Fruit fly (Drosophila melanogaster) ovary, adult (tissue): ENCODE results near the gene TfIIEbeta.

ENCODE experiments used
- CG17801 ChIP-seq: fragments of 200-800 bp; optimal IDR thresholded peaks from 2 replicates; lab custom pipeline; 2019; ENCODE audit warnings: missing biosample characterization, mild to moderate bottlenecking, missing genetic modification characterization, moderate library complexity; ENCODE audit not compliant: partially characterized antibody

Gene TfIIEbeta

DNA sequence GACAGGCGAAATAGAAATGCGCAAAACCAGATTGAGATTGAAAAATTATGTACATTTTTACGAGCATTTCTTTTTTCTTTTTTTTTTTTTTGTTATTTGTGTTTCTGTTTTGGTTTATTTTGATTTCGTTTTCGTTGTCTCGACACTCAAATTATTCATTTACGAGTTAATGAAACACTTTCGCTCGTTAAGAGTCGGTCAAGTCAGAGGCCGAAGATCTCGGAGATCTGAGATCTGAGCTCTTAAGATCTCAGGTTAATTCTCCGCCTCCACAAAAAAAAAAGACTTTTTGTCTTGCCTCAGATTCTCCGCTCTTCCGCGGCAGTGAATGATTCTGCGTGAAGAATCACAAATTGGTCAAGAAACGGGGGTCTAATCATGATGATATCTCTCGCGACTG lies 21.0 kb upstream of the TfIIEbeta start:
- no peak for TF ChIP-seq CG17801 (GFP tag; lab: Kevin White, UChicago)

DNA sequence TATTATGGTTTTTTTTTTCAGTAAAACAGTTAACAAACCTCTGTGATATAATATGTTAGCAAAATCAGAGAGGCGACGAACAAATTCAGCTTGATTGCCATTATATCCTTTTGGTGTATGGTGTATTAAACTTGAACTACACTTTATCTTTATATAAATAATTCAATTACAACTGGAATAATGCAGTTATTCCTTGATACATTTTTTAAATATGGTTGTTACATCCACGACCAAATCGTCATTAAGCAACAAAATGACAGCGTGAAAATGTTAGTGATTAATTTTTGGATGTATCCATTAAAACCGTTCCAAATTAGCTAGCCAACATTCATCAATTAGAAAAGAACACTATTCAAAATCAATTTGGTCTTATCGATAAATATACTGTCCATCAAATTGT lies 19.4 kb upstream of the TfIIEbeta start, which contains the start of gene CG33764:
Gene CG33764 (minus strand): TSS at position 101 of the 400 bp plus-strand sequence.
- no peak for TF ChIP-seq CG17801 (GFP tag; lab: Kevin White, UChicago)

DNA sequence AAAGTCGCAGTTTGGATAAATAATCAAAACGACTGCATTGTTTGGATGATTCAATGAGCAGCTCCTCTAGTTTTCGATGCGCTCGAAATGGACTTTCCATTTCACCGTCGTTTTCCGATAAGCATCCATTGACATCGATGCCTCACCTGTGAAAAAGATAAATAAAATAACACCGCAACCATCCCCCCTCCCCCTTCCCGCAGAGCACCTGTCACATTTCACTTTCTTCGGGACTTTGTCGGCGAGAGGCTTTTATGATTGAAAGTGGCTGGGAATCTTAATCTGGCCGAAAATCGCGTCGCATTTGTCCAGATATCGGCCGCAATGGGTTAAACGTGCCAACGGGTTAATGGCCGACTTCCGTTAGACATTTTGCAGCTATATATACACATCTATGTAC lies 17.6 kb upstream of the TfIIEbeta start:
- no peak for TF ChIP-seq CG17801 (GFP tag; lab: Kevin White, UChicago)

DNA sequence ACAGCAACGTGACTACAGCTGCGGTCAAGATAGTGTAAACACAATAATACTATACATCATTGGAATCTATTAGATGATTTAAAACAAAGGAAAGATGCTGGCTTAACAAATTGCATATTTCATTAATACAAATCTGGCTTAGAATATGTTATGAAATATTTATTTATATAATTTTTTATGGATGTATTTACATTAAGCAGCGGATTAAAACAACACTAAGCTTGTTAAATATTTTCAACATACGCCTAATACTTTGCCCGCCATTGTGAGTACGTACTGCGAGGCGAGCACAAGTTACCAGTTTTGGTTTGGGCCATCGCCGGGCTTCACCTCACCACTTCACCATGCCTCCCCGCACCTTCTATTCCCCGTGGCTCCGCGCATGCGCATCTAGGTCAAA lies 16.9 kb upstream of the TfIIEbeta start:
- TF ChIP-seq CG17801 (GFP tag; lab: Kevin White, UChicago): no peak

DNA sequence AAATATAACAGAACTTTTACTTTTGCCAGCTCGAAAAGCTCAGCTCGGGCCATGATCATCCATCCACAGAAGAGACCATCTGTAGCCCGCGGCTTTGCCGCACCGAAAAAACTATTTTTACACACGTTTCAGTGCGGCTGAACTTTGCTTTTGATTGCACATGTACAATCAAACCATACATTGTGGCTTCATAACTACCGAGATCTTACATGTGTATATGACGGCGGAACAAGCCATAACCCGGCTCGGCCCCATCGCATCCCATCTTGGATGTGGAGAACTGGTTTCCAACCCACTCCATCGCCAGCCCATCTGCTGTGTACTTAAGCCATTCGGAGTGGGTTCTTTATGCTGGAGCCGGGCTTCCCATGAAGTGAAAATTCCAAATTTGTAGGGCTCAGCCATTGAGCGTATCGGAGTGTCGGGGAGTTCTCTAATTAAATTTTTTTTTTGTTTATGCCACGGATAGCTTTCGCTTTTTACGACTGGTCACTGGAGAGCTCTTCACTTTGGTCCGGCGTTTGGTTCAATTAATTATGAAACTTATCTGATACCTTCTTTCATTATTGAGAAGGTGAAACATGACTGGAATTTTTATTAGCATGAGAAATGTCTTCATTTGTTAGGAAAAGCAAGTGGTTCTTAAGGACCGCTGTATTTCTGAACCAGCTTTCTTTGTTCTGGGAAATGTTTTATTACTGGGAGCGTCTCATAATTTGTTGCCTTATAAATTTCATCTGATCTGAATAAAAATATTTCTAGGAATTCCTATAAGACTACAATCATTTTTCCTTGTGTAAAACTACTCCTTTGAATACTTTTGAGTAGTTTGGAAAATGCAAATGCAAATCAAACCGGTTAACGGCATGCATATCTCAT lies 15.7 kb upstream of the TfIIEbeta start:
- no peak for TF ChIP-seq CG17801 (GFP tag; lab: Kevin White, UChicago)

DNA sequence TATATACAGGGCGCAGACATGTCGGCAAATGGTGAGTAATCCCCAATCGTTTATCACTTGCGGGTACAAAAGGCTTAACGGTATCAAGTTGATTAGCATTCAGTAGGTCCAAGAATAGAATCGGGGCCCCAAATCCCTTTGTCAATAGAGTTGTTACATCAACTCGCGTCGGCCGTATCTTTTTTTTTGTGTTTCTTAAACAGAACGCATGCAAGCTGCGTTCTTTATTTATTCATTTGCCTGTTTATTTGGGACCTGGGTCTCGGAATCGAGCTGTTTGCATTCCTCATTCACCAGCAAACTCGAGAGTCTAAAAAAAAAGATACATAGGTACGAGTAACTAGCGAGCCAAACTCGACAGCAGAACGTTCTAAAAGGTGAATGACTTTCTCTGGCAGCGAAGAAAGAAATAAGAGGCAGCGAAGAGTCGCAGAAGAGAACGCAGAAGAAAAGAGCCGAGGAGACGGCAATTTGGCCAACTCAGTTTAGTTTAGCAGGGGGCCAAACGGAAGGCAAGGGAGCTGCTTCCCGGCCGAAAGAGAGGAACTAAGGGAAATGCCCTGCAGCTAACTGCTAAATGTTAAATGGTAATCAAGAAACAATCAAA lies 14.6 kb upstream of the TfIIEbeta start:
- no peak for TF ChIP-seq CG17801 (GFP tag; lab: Kevin White, UChicago)

DNA sequence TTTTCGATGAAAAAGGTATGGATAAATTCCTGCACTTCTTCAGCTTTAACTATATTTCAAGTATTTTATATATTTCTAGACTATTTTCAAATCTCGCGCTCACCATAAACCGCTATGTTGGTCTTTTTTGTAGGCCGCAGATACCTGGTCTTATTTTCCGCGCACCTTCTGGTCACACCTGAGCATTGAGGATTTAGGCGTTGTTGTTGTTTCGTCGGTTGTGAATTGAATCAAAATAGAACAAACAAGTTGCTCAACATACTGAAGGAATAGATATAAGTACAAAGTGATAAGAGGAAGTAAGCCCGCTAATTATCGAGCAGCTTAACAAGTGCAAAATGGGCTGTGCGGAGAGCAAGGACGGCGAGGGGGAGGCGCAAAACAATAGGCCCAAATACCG lies 9.0 kb upstream of the TfIIEbeta start, which contains the start of gene Ctl1:
Gene Ctl1 (plus strand): TSS at position 167 of the 400 bp plus-strand sequence.
- TF ChIP-seq CG17801 (GFP tag; lab: Kevin White, UChicago): no peak

DNA sequence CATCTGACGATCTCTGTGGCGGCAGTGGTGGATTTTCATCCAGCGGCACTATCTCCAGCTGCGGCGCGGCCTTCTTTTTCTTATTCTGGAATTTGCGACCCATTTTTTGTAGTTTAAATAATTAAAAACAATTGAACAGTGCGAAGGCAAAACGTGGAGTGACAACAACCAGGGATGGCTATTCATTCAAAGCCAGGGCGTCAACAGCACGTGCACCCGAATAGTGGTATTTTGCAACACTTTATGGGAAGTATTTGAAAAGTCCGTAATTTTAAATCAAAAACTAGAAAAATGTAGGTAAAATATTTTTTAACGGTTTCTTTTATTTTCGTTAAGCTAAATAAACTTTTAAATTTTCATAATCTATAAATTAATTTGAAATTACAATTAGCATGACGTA lies 4.2 kb upstream of the TfIIEbeta start, which contains the start of gene CG11583:
Gene CG11583 (minus strand): TSS at position 191 of the 400 bp plus-strand sequence.
- peak; percentile 60 for TF ChIP-seq CG17801 (GFP tag; lab: Kevin White, UChicago)

DNA sequence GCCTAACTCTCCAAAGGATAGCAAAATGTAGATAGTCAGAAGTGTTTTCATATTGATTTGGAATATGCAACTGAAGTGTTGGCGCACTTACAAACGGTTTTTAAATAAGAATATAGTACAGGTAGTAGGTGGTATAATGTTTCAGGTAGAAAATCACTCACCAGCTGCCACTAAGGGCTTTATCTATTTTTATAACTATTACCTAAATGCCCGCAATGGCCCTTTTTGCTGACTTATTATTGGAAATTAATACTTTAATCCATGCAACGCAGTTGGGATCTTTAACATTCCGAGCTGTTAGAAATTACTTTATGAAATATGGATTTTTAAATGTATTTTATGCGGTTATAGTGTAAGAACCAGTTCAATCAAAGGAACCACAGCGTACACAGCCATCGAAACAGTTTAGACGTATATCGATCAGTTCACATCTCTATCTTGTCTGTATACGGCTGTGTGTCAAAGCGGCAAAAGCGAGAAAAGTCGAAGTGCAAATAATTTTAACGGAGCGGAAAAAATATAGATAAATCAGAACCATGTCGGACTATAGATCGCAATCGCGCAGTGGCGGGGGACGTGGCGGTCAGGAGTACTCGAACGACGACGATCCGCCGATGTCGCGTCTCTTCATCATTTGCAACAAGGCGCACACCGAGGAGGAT lies 3.3 kb upstream of the TfIIEbeta start, which contains the start of the genes srw and CG1316:
Gene srw (minus strand): TSS at position 51 of the 662 bp plus-strand sequence.
Gene CG1316 (plus strand): TSS at position 424 of the 662 bp plus-strand sequence.
- peak; percentile 47 for TF ChIP-seq CG17801 (GFP tag; lab: Kevin White, UChicago)

DNA sequence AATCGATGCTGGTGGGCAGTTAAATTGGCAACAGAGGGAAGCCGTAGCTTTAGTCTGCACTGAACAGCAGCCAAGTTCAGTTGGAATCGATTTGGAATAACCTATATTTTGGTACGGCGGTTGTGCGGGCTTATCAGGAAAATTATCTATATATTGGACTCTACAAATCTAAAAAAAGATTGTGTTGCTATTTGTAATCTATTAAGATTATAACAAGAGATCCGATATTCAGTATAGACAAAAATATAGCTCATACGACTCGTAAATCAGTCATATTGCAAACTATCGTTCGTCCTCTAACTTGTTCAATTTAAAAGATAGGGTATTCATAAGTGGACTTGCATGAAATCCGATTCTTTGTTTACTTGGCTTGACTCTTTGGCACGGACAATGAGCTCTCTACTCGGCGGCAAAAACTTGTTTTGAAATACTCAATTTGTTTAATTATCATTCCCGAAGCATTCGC lies 1.8 kb downstream of the TfIIEbeta start, which contains the start of gene Hexo1:
Gene Hexo1 (plus strand): TSS at position 51 of the 466 bp plus-strand sequence.
- peak; percentile 16 for TF ChIP-seq CG17801 (GFP tag; lab: Kevin White, UChicago)

DNA sequence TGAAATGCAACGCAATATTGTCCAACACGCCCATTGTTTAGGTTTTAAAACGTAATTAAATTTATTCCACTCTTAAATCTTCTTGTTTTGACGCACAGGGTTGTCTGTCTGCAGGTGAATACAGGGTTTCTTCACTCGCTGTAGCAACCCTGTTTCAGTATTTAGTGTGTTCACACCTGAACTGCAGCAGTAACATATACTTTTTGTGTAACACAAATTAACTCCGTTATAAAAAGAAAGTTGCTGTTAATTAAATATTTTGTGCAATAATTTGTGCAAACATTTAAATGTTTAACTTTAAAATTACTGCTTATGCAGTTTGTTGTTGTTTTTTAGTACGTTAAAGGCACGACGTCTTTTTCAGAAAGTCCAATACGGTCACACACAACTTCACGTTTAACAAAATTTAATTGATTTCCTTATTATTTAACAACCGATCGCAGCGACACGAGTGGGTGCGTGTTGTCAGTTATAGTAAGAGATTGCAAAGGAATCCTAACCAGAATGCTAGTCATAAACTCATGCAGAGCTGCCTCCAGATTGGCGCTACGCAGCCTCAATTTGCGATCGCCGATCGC lies 5.4 kb downstream of the TfIIEbeta start, which contains the start of the genes CG15012 and Fdx2:
Gene CG15012 (minus strand): TSS at position 127 of the 578 bp plus-strand sequence.
Gene Fdx2 (plus strand): TSS at position 363 of the 578 bp plus-strand sequence.
- TF ChIP-seq CG17801 (GFP tag; lab: Kevin White, UChicago): peak; percentile 64

DNA sequence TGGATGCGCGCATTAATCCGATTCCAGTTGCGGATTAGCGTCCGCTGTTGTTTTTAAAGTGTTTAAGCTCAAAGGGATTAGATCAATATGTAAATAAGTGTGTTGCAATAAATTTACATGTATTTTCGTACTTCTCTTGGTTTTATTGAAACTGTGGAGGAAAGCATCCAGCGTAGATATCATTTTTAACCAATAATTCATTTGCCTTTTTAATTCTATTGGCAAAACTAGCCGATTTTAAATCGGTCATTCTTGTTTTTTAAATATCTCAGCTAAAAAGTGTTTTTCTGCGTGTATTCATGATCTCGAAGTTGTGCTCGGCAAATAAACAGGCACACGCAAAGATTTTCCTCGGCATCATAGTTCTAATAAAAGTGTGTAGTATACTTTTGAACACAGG lies 6.5 kb downstream of the TfIIEbeta start:
- TF ChIP-seq CG17801 (GFP tag; lab: Kevin White, UChicago): no peak

DNA sequence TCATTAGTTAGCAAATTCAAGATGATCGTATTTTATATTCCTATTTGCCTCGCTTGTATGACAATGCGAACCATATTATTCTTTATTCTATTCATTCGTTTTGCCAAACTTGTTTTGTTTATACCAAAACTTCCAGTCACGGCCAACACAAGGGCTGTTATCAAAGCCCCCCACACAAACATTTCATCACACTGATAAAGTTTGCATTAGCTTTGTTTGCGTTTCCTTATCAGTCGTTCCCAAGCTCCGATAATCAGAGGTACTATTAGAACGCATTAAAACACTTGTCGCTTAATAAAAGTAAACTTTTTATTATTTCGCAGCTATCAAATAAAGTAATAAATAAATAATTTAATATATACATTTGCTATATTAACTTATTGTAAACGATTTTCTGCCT lies 6.9 kb downstream of the TfIIEbeta start:
- peak; percentile 20 for TF ChIP-seq CG17801 (GFP tag; lab: Kevin White, UChicago)

DNA sequence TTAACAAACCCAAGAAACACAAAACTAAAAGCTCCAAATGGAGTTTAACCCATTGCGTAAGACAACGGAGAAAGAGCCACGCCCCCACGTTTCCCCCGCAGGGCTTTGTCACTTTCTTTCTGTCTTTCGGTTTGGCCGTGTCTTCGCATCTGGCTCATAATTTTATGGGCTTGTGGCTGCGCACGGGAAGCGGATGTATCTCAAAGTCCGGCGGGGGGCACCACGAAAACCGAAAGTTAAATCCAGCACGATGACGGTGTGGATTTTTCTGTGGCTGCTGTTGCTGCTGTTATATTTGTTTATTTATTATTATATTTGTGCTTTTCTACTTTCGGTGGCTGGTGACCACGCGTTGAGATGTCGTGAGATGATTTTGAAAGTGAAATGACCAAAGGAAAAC lies 9.9 kb downstream of the TfIIEbeta start:
- no peak for TF ChIP-seq CG17801 (GFP tag; lab: Kevin White, UChicago)
